Fruit fly (Drosophila melanogaster): ENCODE results near the gene Con.

The Con gene

DNA sequence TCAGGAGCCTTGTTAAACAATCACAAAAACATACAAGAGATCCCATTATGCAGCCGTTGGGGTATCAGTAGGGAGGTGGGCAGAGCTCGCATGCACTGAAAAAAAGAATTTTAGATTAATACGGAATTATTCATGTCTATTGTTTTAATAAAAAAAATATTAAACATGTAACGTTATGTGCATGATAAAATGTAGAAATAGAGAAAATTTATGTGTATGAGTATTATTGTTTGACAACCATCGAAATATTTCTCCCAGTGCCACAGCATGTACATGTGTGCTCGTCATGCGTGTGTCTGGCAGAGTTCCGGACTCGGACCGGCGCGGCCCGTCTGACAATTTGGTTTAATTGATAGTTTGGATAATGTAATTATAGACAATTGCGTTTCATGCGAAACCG lies 149.1 kb downstream of the Con start (continued):
- no peak for TF ChIP-seq ranshi (GFP tag; IDR thresholded peaks at IDR 0.05)
- TF ChIP-seq CG2875 (GFP tag; optimal IDR thresholded peaks at IDR 0.05), result no peak
- no peak for TF ChIP-seq seq (GFP tag; IDR thresholded peaks at IDR 0.05)
- TF ChIP-seq Blimp-1 (GFP tag; optimal IDR thresholded peaks at IDR 0.05), result peak; percentile 17
- TF ChIP-seq CG4617 (GFP tag; optimal IDR thresholded peaks at IDR 0.05; ENCODE audit: borderline replicate concordance), result no peak
- no peak for TF ChIP-seq shn (GFP tag; optimal IDR thresholded peaks at IDR 0.05)
- no peak for TF ChIP-seq Dbx (GFP tag; IDR thresholded peaks at IDR 0.05)
- no peak for TF ChIP-seq gsb (GFP tag; IDR thresholded peaks at IDR 0.05)
- no peak for TF ChIP-seq pho (GFP tag; optimal IDR thresholded peaks at IDR 0.05)
- TF ChIP-seq so (GFP tag; IDR thresholded peaks at IDR 0.05), result 0 out of 3 replicates have a peak, but pooled peaks have one; percentile 22
- TF ChIP-seq kay (GFP tag; optimal IDR thresholded peaks at IDR 0.05), result no peak
- no peak for TF ChIP-seq al (GFP tag; IDR thresholded peaks at IDR 0.05)
- no peak for TF ChIP-seq caup (GFP tag; optimal IDR thresholded peaks at IDR 0.05; ENCODE audit: severe bottlenecking)
- no peak for TF ChIP-seq org-1 (GFP tag; optimal IDR thresholded peaks at IDR 0.05)
- no peak for TF ChIP-seq stc (GFP tag; IDR thresholded peaks at IDR 0.05)
- TF ChIP-seq CG17186 (GFP tag; optimal IDR thresholded peaks at IDR 0.05), result no peak
- TF ChIP-seq oc (tag; optimal IDR thresholded peaks at IDR 0.05), result no peak
- TF ChIP-seq unc-4 (GFP tag; IDR thresholded peaks at IDR 0.05; ENCODE audit: partially characterized antibody), result no peak
- TF ChIP-seq bab2 (GFP tag; optimal IDR thresholded peaks at IDR 0.05), result no peak
- no peak for TF ChIP-seq amos (GFP tag; IDR thresholded peaks at IDR 0.05; ENCODE audit: partially characterized antibody)
- no peak for TF ChIP-seq CG13287 (GFP tag; IDR thresholded peaks at IDR 0.05; ENCODE audit: partially characterized antibody)
- no peak for TF ChIP-seq CG3065 (GFP tag; optimal IDR thresholded peaks at IDR 0.05)
- TF ChIP-seq CG10366 (GFP tag; IDR thresholded peaks at IDR 0.05), result peak; percentile 9; the same call in 1 of the 2 replicates
- TF ChIP-seq ap (GFP tag; IDR thresholded peaks at IDR 0.05), result no peak
- TF ChIP-seq CG32772 (GFP tag; IDR thresholded peaks at IDR 0.05), result no peak
- no peak for TF ChIP-seq Nf-YB (GFP tag; optimal IDR thresholded peaks at IDR 0.05)
- no peak for TF ChIP-seq tna (GFP tag; IDR thresholded peaks at IDR 0.05; ENCODE audit: partially characterized antibody)
- TF ChIP-seq Opbp (GFP tag; IDR thresholded peaks at IDR 0.05; ENCODE audit: partially characterized antibody), result no peak
- TF ChIP-seq CG14050 (GFP tag; IDR thresholded peaks at IDR 0.05), result no peak
- no peak for TF ChIP-seq NC2β (GFP tag; optimal IDR thresholded peaks at IDR 0.05)
- no peak for TF ChIP-seq CG9797 (GFP tag; optimal IDR thresholded peaks at IDR 0.05)
- no peak for TF ChIP-seq nerfin-2 (GFP tag; IDR thresholded peaks at IDR 0.05; ENCODE audit: partially characterized antibody)
- no peak for TF ChIP-seq CG13894 (tag; optimal IDR thresholded peaks at IDR 0.05)
- no peak for TF ChIP-seq pros (GFP tag; optimal IDR thresholded peaks at IDR 0.05)
- TF ChIP-seq CG7556 (GFP tag; optimal IDR thresholded peaks at IDR 0.05), result peak; percentile 23
- TF ChIP-seq otp (GFP tag; IDR thresholded peaks at IDR 0.05), result no peak
- no peak; the same call in 2 of the 3 replicates for TF ChIP-seq B-H1 (GFP tag; IDR thresholded peaks at IDR 0.05)
- TF ChIP-seq chn (GFP tag; optimal IDR thresholded peaks at IDR 0.05), result no peak
- TF ChIP-seq CG11504 (tag; optimal IDR thresholded peaks at IDR 0.05), result peak; percentile 24
- TF ChIP-seq HLHmδ (GFP tag; optimal IDR thresholded peaks at IDR 0.05), result no peak
- no peak for TF ChIP-seq CG11085 (GFP tag; IDR thresholded peaks at IDR 0.05)
- TF ChIP-seq lbe (GFP tag; optimal IDR thresholded peaks at IDR 0.05), result no peak
- peak; percentile 47 for TF ChIP-seq Sox102F (GFP tag; optimal IDR thresholded peaks at IDR 0.05)
- TF ChIP-seq Myb (GFP tag; optimal IDR thresholded peaks at IDR 0.05), result no peak
- peak; percentile 29 for TF ChIP-seq slbo (GFP tag; IDR thresholded peaks at IDR 0.05)
- TF ChIP-seq CG10462 (GFP tag; optimal IDR thresholded peaks at IDR 0.05), result no peak
- TF ChIP-seq CG10979 (tag; optimal IDR thresholded peaks at IDR 0.05), result no peak
- TF ChIP-seq hb (GFP tag; IDR thresholded peaks at IDR 0.05; ENCODE audit: partially characterized antibody), result no peak
- TF ChIP-seq CG12299 (tag; optimal IDR thresholded peaks at IDR 0.05), result no peak
- no peak for TF ChIP-seq fu2 (GFP tag; optimal IDR thresholded peaks at IDR 0.05)
- no peak for TF ChIP-seq vfl (GFP tag; optimal IDR thresholded peaks at IDR 0.05)

Measured in whole organism, embryonic.